3 worm cellular contexts compared by ENCODE assay signal in genomic region chrX:10902723-10903322, ce11.
TF ChIP-seq lines count a peak whose summit lies in the region.

acbp-3 (plus strand) TSS chrX:10903272.

TF ChIP-seq in whole organism, L1 larva, 84 proteins besides CTCF, POLR2A, EP300 and RAD21:
- peak; percentile 77 for TF ChIP-seq blmp-1 (tag; optimal IDR thresholded peaks at IDR 0.05; lab: Kevin White, UChicago)
- no peak for TF ChIP-seq swsn-7 (tag; optimal IDR thresholded peaks at IDR 0.05; lab: Kevin White, UChicago)

TF ChIP-seq in whole organism, L2 larva, 48 proteins besides CTCF, POLR2A, EP300 and RAD21:
- TF ChIP-seq nhr-25 (tag; optimal IDR thresholded peaks at IDR 0.05; lab: Kevin White, UChicago) (no peak), fos-1 (tag; optimal IDR thresholded peaks at IDR 0.05; lab: Kevin White, UChicago) (peak; percentile 25), nhr-21 (tag; optimal IDR thresholded peaks at IDR 0.05; lab: Kevin White, UChicago) (peak; percentile 32), mbf-1 (tag; optimal IDR thresholded peaks at IDR 0.05; lab: Kevin White, UChicago) (no peak)

TF ChIP-seq in whole organism, L3 larva, 47 proteins besides CTCF, POLR2A, EP300 and RAD21:
- TF ChIP-seq nhr-23 (tag; optimal IDR thresholded peaks at IDR 0.05; lab: Kevin White, UChicago), result peak; percentile 84
- no peak for TF ChIP-seq nhr-25 (tag; optimal IDR thresholded peaks at IDR 0.05; lab: Kevin White, UChicago)

Comparison
In these comparisons a context has a peak if more than half of its experiments do, and no peak if none do; other contexts are left out.
1. Of the 22 proteins assayed by ChIP-seq in both whole organism, L1 larva and whole organism, L2 larva: peak only in whole organism, L1 larva: blmp-1; only in whole organism, L2 larva: fos-1; in both: none; in neither: 20.